Worm (Caenorhabditis elegans) whole organism, L1 larva: ENCODE results near the gene F40H3.2.

ENCODE experiments used
- C04F5.9 ChIP-seq: sonication (generic microtip); optimal IDR thresholded peaks from 2 replicates; lab custom pipeline; 2016; ENCODE audit warnings: missing genetic modification characterization, missing compliant biosample characterization
- Y116A8C.19 ChIP-seq: sonication (generic microtip); optimal IDR thresholded peaks from 2 replicates; lab custom pipeline; 2016; ENCODE audit warnings: missing compliant biosample characterization, missing genetic modification characterization, borderline replicate concordance
- aha-1 ChIP-seq: fragments of 150-350 bp; optimal IDR thresholded peaks from 2 replicates; lab custom pipeline; 2014; ENCODE audit warnings: missing biosample characterization, missing genetic modification characterization
- alr-1 ChIP-seq: fragments of 200-800 bp; sonication (Bioruptor generic); optimal IDR thresholded peaks from 2 replicates; lab custom pipeline; 2018; ENCODE audit warnings: borderline replicate concordance, mild to moderate bottlenecking, missing genetic modification characterization, missing compliant biosample characterization
- aly-2 ChIP-seq: fragments of 150-350 bp; optimal IDR thresholded peaks from 2 replicates; lab custom pipeline; 2014; ENCODE audit warnings: missing biosample characterization, missing genetic modification characterization
- blmp-1 ChIP-seq: fragments of 150-350 bp; optimal IDR thresholded peaks from 2 replicates; lab custom pipeline; 2014; ENCODE audit warnings: missing biosample characterization, missing genetic modification characterization
- ceh-63 ChIP-seq: fragments of 200-800 bp; sonication (Bioruptor generic); optimal IDR thresholded peaks from 2 replicates; lab custom pipeline; 2018; ENCODE audit warnings: mild to moderate bottlenecking, missing genetic modification characterization, missing compliant biosample characterization
- ceh-8 ChIP-seq: fragments of 200-800 bp; sonication (Bioruptor generic); optimal IDR thresholded peaks from 2 replicates; lab custom pipeline; 2018; ENCODE audit warnings: mild to moderate bottlenecking, missing genetic modification characterization, moderate library complexity, missing compliant biosample characterization
- ceh-90 ChIP-seq: sonication (generic microtip); optimal IDR thresholded peaks from 2 replicates; lab custom pipeline; 2016; ENCODE audit warnings: missing genetic modification characterization, missing compliant biosample characterization
- dsc-1 ChIP-seq: sonication (generic microtip); optimal IDR thresholded peaks from 2 replicates; lab custom pipeline; 2016; ENCODE audit warnings: mild to moderate bottlenecking, missing genetic modification characterization, missing compliant biosample characterization
- efl-3 ChIP-seq: fragments of 200-800 bp; sonication (Bioruptor generic); optimal IDR thresholded peaks from 2 replicates; lab custom pipeline; 2018; ENCODE audit warnings: mild to moderate bottlenecking, missing genetic modification characterization, missing compliant biosample characterization
- egl-27 ChIP-seq, 2 experiments: fragments of 150-350 bp in 1 of 2; sonication (generic microtip); optimal IDR thresholded peaks; 3 replicates each; lab custom pipeline; 2017 to 2018; ENCODE audit warnings: missing biosample characterization in 2 of 2, missing genetic modification characterization in 2 of 2, missing genetic modification reagents in 2 of 2
- ets-5 ChIP-seq: fragments of 200-800 bp; sonication (Bioruptor generic); IDR thresholded peaks from 2 replicates; pipeline ENCODE4 v1.3.6; 2022; ENCODE audit warnings: missing genetic modification characterization, missing compliant biosample characterization
- fkh-10 ChIP-seq: sonication (generic microtip); optimal IDR thresholded peaks from 2 replicates; lab custom pipeline; 2017; ENCODE audit warnings: missing biosample characterization, missing genetic modification reagents, missing genetic modification characterization
- fkh-4 ChIP-seq: sonication (generic microtip); optimal IDR thresholded peaks from 2 replicates; lab custom pipeline; 2016; ENCODE audit warnings: missing compliant biosample characterization, missing genetic modification characterization, borderline replicate concordance
- fkh-8 ChIP-seq: sonication (generic microtip); optimal IDR thresholded peaks from 2 replicates; lab custom pipeline; 2016; ENCODE audit warnings: mild to moderate bottlenecking, missing genetic modification characterization, missing compliant biosample characterization
- fos-1 ChIP-seq: fragments of 150-350 bp; optimal IDR thresholded peaks from 2 replicates; lab custom pipeline; 2014; ENCODE audit warnings: missing biosample characterization, missing genetic modification characterization
- hlh-17 ChIP-seq: fragments of 200-800 bp; sonication (Bioruptor generic); optimal IDR thresholded peaks from 2 replicates; lab custom pipeline; 2018; ENCODE audit warnings: missing genetic modification characterization, mild to moderate bottlenecking, missing compliant biosample characterization, moderate library complexity, borderline replicate concordance
- hlh-4 ChIP-seq: sonication (generic microtip); optimal IDR thresholded peaks from 2 replicates; lab custom pipeline; 2016; ENCODE audit warnings: mild to moderate bottlenecking, missing genetic modification characterization, missing compliant biosample characterization
- isw-1 ChIP-seq: fragments of 200-800 bp; sonication (Bioruptor generic); IDR thresholded peaks from 2 replicates; pipeline ENCODE4 v1.3.6; 2022; ENCODE audit warnings: missing genetic modification characterization, missing compliant biosample characterization
- jun-1 ChIP-seq: fragments of 150-350 bp; optimal IDR thresholded peaks from 2 replicates; lab custom pipeline; 2014; ENCODE audit warnings: missing biosample characterization, missing genetic modification reagents, missing genetic modification characterization
- lin-14 ChIP-seq: fragments of 200-800 bp; sonication (Bioruptor generic); optimal IDR thresholded peaks from 2 replicates; lab custom pipeline; 2018; ENCODE audit warnings: mild to moderate bottlenecking, missing genetic modification characterization, moderate library complexity, missing compliant biosample characterization
- lin-39 ChIP-seq: fragments of 150-350 bp; optimal IDR thresholded peaks from 2 replicates; lab custom pipeline; 2014; ENCODE audit warnings: missing biosample characterization, missing genetic modification reagents, missing genetic modification characterization
- lir-3 ChIP-seq: sonication (generic microtip); optimal IDR thresholded peaks from 2 replicates; lab custom pipeline; 2016; ENCODE audit warnings: mild to moderate bottlenecking, missing genetic modification characterization, moderate library complexity, missing compliant biosample characterization; ENCODE audit not compliant: poor library complexity
- mef-2 ChIP-seq: fragments of 150-350 bp; optimal IDR thresholded peaks from 2 replicates; lab custom pipeline; 2014; ENCODE audit warnings: missing biosample characterization, missing genetic modification characterization
- mep-1 ChIP-seq: fragments of 150-350 bp; optimal IDR thresholded peaks from 2 replicates; lab custom pipeline; 2014; ENCODE audit warnings: missing biosample characterization, missing genetic modification characterization
- nhr-11 ChIP-seq: fragments of 150-350 bp; optimal IDR thresholded peaks from 2 replicates; lab custom pipeline; 2014; ENCODE audit warnings: missing biosample characterization, missing genetic modification characterization
- nhr-19 ChIP-seq: fragments of 200-800 bp; sonication (Bioruptor generic); conservative IDR thresholded peaks from 2 replicates; pipeline ENCODE4 v1.3.6; 2022; ENCODE audit warnings: missing genetic modification characterization, missing compliant biosample characterization
- nhr-20 ChIP-seq: sonication (generic microtip); optimal IDR thresholded peaks from 2 replicates; lab custom pipeline; 2016; ENCODE audit warnings: mild to moderate bottlenecking, missing genetic modification characterization, missing compliant biosample characterization
- nhr-47 ChIP-seq: sonication (generic microtip); optimal IDR thresholded peaks from 2 replicates; lab custom pipeline; 2016; ENCODE audit warnings: mild to moderate bottlenecking, missing genetic modification characterization, moderate library complexity, missing compliant biosample characterization
- nhr-76 ChIP-seq: sonication (generic microtip); optimal IDR thresholded peaks from 2 replicates; lab custom pipeline; 2017; ENCODE audit warnings: missing biosample characterization, missing genetic modification characterization
- nhr-85 ChIP-seq: sonication (generic microtip); peaks from one replicate; lab custom pipeline; 2016; ENCODE audit warnings: missing genetic modification characterization, inconsistent platforms, missing compliant biosample characterization
- nhr-90 ChIP-seq: sonication (generic microtip); optimal IDR thresholded peaks from 2 replicates; lab custom pipeline; 2016; ENCODE audit warnings: mild to moderate bottlenecking, missing genetic modification characterization, missing compliant biosample characterization; ENCODE audit not compliant: poor library complexity
- pax-3 ChIP-seq: fragments of 200-800 bp; sonication (Bioruptor generic); optimal IDR thresholded peaks from 2 replicates; lab custom pipeline; 2018; ENCODE audit warnings: mild to moderate bottlenecking, missing genetic modification characterization, moderate library complexity, missing compliant biosample characterization
- rnt-1 ChIP-seq: sonication (generic microtip); optimal IDR thresholded peaks from 2 replicates; lab custom pipeline; 2016; ENCODE audit warnings: mild to moderate bottlenecking, missing genetic modification characterization, moderate library complexity, missing compliant biosample characterization
- snpc-4 ChIP-seq: fragments of 150-350 bp; optimal IDR thresholded peaks from 2 replicates; lab custom pipeline; 2014; ENCODE audit warnings: missing biosample characterization, missing genetic modification characterization
- snu-23 ChIP-seq: sonication (generic microtip); optimal IDR thresholded peaks from 2 replicates; lab custom pipeline; 2016; ENCODE audit warnings: missing genetic modification characterization, missing compliant biosample characterization
- sox-4 ChIP-seq: sonication (generic microtip); optimal IDR thresholded peaks from 2 replicates; lab custom pipeline; 2016; ENCODE audit warnings: missing genetic modification characterization, missing compliant biosample characterization
- tlp-1 ChIP-seq: fragments of 150-350 bp; optimal IDR thresholded peaks from 2 replicates; lab custom pipeline; 2014; ENCODE audit warnings: missing biosample characterization, missing genetic modification characterization
- unc-30 ChIP-seq: sonication (generic microtip); optimal IDR thresholded peaks from 2 replicates; lab custom pipeline; 2017; ENCODE audit warnings: missing biosample characterization, missing genetic modification characterization
- unc-62 ChIP-seq: fragments of 150-350 bp; optimal IDR thresholded peaks from 2 replicates; lab custom pipeline; 2014; ENCODE audit warnings: missing biosample characterization, missing genetic modification reagents, missing genetic modification characterization
- vab-15 ChIP-seq: sonication (generic microtip); optimal IDR thresholded peaks from 2 replicates; lab custom pipeline; 2017; ENCODE audit warnings: missing genotype, mild to moderate bottlenecking, missing genetic modification characterization, missing compliant biosample characterization
- zag-1 ChIP-seq: fragments of 150-350 bp; optimal IDR thresholded peaks from 2 replicates; lab custom pipeline; 2014; ENCODE audit warnings: missing biosample characterization, missing genetic modification characterization
- ztf-11 ChIP-seq, 2 experiments: sonication (generic microtip); optimal IDR thresholded peaks; 2 replicates each; lab custom pipeline; 2016 to 2017; ENCODE audit warnings: missing genetic modification characterization in 2 of 2, missing biosample characterization in 1 of 2, missing compliant biosample characterization in 1 of 2
- ztf-4 ChIP-seq: fragments of 150-350 bp; optimal IDR thresholded peaks from 2 replicates; lab custom pipeline; 2014; ENCODE audit warnings: missing biosample characterization, missing genetic modification characterization

Gene F40H3.2

DNA sequence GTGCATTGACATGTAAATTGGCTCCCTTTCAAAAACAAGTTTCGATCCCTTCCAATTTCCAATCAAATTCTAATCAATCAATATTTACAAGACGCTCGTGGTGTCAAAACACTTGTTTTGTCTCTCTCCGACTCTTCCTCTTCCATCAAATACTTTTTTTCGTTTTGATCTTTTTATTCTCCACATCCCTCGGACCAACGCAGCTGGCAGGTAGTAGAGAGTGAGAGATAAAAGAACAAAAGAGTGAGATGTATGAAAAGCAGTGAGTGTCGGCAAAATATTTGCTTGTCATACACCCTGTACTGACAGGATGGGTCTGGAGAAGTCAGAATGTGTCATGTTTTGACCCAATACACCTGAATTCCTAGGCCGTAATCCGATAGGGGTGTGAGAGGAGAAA is 36.7 kb upstream of the F40H3.2 start:
- peak; percentile 33 for TF ChIP-seq mep-1 (tag; lab: Kevin White, UChicago)
- no peak for TF ChIP-seq hlh-17 (GFP tag; lab: Kevin White, UChicago)
- TF ChIP-seq nhr-47 (tag; lab: Kevin White, UChicago) = no peak
- peak; percentile 50 for TF ChIP-seq lin-14 (GFP tag; lab: Kevin White, UChicago)
- peak; percentile 10 for TF ChIP-seq snu-23 (GFP tag; lab: Kevin White, UChicago)
- TF ChIP-seq rnt-1 (tag; lab: Kevin White, UChicago) = peak; percentile 48

ce11 chrII:6138138-6138537 is 35.3 kb upstream of the F40H3.2 start:
- TF ChIP-seq dsc-1 = peak; percentile 63
- TF ChIP-seq lin-14 (GFP tag; lab: Kevin White, UChicago) = peak; percentile 46
- TF ChIP-seq lir-3 = no peak
- TF ChIP-seq C04F5.9 = no peak
- TF ChIP-seq ztf-11 (tag; optimal IDR thresholded peaks at IDR 0.05; lab: Kevin White, UChicago) = no peak
- no peak for TF ChIP-seq snpc-4
- TF ChIP-seq aha-1 (tag; lab: Kevin White, UChicago) = no peak
- TF ChIP-seq isw-1 (GFP tag; lab: Robert Waterston, UW) = no peak
- TF ChIP-seq hlh-4 = no peak
- no peak for TF ChIP-seq lin-39
- TF ChIP-seq fos-1 (tag; lab: Kevin White, UChicago) = no peak
- no peak for TF ChIP-seq mef-2 (tag; lab: Kevin White, UChicago)
- no peak for TF ChIP-seq ztf-4 (tag; lab: Kevin White, UChicago)
- no peak for TF ChIP-seq nhr-47 (tag; lab: Kevin White, UChicago)
- TF ChIP-seq alr-1 (tag; lab: Kevin White, UChicago) = no peak
- TF ChIP-seq nhr-76 = no peak
- no peak for TF ChIP-seq nhr-90 (tag; lab: Kevin White, UChicago)
- TF ChIP-seq, all 84 proteins: peak for 2

- TF ChIP-seq ceh-8 (GFP tag; lab: Kevin White, UChicago) (no peak), efl-3 (no peak), fkh-10 (GFP tag; lab: Kevin White, UChicago) (peak; percentile 42), nhr-85 (tag; lab: Kevin White, UChicago) (no peak), lin-14 (GFP tag; lab: Kevin White, UChicago) (peak; percentile 62), tlp-1 (tag; lab: Kevin White, UChicago) (no peak), aly-2 (tag; lab: Kevin White, UChicago) (no peak)
Observed at ce11 chrII:6139484-6139883, 34.0 kb upstream of the F40H3.2 start.

DNA sequence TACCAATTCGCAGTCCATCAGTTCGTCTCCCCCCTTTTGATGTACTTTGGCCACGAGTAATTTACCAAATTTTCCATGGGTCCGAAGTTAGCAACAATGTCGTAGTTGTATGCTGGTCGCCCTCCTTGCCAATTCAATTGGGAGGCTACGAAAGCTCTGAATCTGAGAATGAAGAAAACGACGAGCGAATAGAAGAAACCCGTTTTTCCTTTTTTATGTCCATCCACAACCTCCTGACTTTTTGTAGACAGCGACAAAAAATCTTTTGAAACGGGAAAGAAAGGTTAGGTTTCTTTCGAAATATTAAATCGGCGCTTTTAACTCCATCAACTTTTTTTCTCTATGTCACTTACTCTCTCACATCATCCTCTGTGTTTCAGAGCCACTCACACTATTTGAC is 30.9 kb upstream of the F40H3.2 start:
- TF ChIP-seq jun-1 (tag; lab: Kevin White, UChicago) = no peak
- no peak for TF ChIP-seq sox-4 (tag; lab: Kevin White, UChicago)
- no peak for TF ChIP-seq ceh-63 (GFP tag; lab: Kevin White, UChicago)
- TF ChIP-seq blmp-1 (tag; lab: Kevin White, UChicago) = no peak
- TF ChIP-seq hlh-17 (GFP tag; lab: Kevin White, UChicago) = no peak
- no peak for TF ChIP-seq nhr-20 (tag; lab: Kevin White, UChicago)
- no peak for TF ChIP-seq mep-1 (tag; lab: Kevin White, UChicago)
- TF ChIP-seq rnt-1 (tag; lab: Kevin White, UChicago) = peak; percentile 16
- no peak for TF ChIP-seq ets-5
- TF ChIP-seq vab-15 (tag; lab: Kevin White, UChicago) = no peak
- no peak for TF ChIP-seq unc-62 (GFP tag; lab: Kevin White, UChicago)
- TF ChIP-seq pax-3 (tag; lab: Kevin White, UChicago) = no peak
- TF ChIP-seq fkh-4 = no peak
- TF ChIP-seq lin-39 = no peak
- TF ChIP-seq unc-30 (tag; lab: Kevin White, UChicago) = no peak
- TF ChIP-seq fkh-10 (GFP tag; lab: Kevin White, UChicago) = peak; percentile 62
- TF ChIP-seq zag-1 (tag; lab: Kevin White, UChicago) = no peak
- TF ChIP-seq ceh-8 (GFP tag; lab: Kevin White, UChicago) = no peak
- TF ChIP-seq Y116A8C.19 (tag; lab: Kevin White, UChicago) = no peak
- no peak for TF ChIP-seq ceh-90 (tag; lab: Kevin White, UChicago)
- no peak for TF ChIP-seq fkh-8
- TF ChIP-seq lin-14 (GFP tag; lab: Kevin White, UChicago) = peak; percentile 52
- no peak for TF ChIP-seq nhr-11 (tag; lab: Kevin White, UChicago)
- TF ChIP-seq egl-27 (tag; optimal IDR thresholded peaks at IDR 0.05; lab: Kevin White, UChicago) = no peak
- no peak for TF ChIP-seq nhr-19
- no peak for TF ChIP-seq nhr-85 (tag; lab: Kevin White, UChicago)
